Fruit fly (Drosophila melanogaster) whole organism, embryonic: Measurements from ENCODE around the gene CG7530.
A peak's percentile ranks its signal among the peaks of the same experiment; 100 is the strongest.

Experiments
- ATbp ChIP-seq: fragments of 200-800 bp; sonication (Bioruptor generic); optimal IDR thresholded peaks from 2 replicates; lab custom pipeline; 2017; ENCODE audit warnings: missing biosample characterization, mild to moderate bottlenecking, missing genetic modification characterization, missing genetic modification reagents
- Ada2b ChIP-seq: fragments of 200-800 bp; sonication (Bioruptor generic); IDR thresholded peaks from 2 replicates; pipeline ENCODE4 v1.3.6; 2022; ENCODE audit warnings: missing biosample characterization, missing genetic modification characterization
- Adf1 ChIP-seq: fragments of 200-800 bp; sonication (Bioruptor generic); IDR thresholded peaks from 2 replicates; pipeline ENCODE4 v1.3.6; 2022; ENCODE audit warnings: missing biosample characterization, missing genetic modification characterization
- Antp ChIP-seq: fragments of 200-800 bp; sonication (Bioruptor generic); optimal IDR thresholded peaks from 3 replicates; lab custom pipeline; 2016; ENCODE audit warnings: missing biosample characterization, missing genetic modification characterization
- CG10209 ChIP-seq: fragments of 200-800 bp; sonication (Bioruptor generic); optimal IDR thresholded peaks from 3 replicates; lab custom pipeline; 2017; ENCODE audit warnings: missing biosample characterization, mild to moderate bottlenecking, missing genetic modification characterization, missing genetic modification reagents
- CG10321 ChIP-seq: fragments of 200-800 bp; sonication (Bioruptor generic); IDR thresholded peaks from 2 replicates; pipeline ENCODE4 v1.3.6; 2022; ENCODE audit warnings: missing biosample characterization, missing genetic modification characterization
- CG11560 ChIP-seq: fragments of 200-800 bp; sonication (Bioruptor generic); IDR thresholded peaks from 3 replicates; pipeline ENCODE4 v1.3.6; 2022; ENCODE audit warnings: missing biosample characterization, missing genetic modification characterization
- CG11695 ChIP-seq: fragments of 200-800 bp; sonication (Bioruptor generic); IDR thresholded peaks from 3 replicates; pipeline ENCODE4 v1.3.6; 2022; ENCODE audit warnings: missing biosample characterization, missing genetic modification characterization
- CG12155 ChIP-seq: fragments of 200-800 bp; sonication (Bioruptor generic); optimal IDR thresholded peaks from 3 replicates; lab custom pipeline; 2016; ENCODE audit warnings: missing biosample characterization, missing genetic modification characterization
- CG14441 ChIP-seq: fragments of 200-800 bp; sonication (Bioruptor generic); IDR thresholded peaks from 2 replicates; pipeline ENCODE4 v1.3.6; 2022; ENCODE audit warnings: missing biosample characterization, missing genetic modification characterization
- CG14667 ChIP-seq: fragments of 200-800 bp; sonication (Bioruptor generic); IDR thresholded peaks from 2 replicates; pipeline ENCODE4 v1.3.6; 2022; ENCODE audit warnings: missing biosample characterization, missing genetic modification characterization
- CG15601 ChIP-seq: fragments of 200-800 bp; sonication (Bioruptor generic); optimal IDR thresholded peaks from 3 replicates; lab custom pipeline; 2019; ENCODE audit warnings: missing biosample characterization, mild to moderate bottlenecking, missing genetic modification characterization, moderate library complexity
- CG17359 ChIP-seq: fragments of 200-800 bp; sonication (Bioruptor generic); optimal IDR thresholded peaks from 3 replicates; lab custom pipeline; 2018; ENCODE audit warnings: missing biosample characterization, mild to moderate bottlenecking, missing genetic modification characterization, moderate library complexity
- CG18619 ChIP-seq: fragments of 200-800 bp; sonication (Bioruptor generic); optimal IDR thresholded peaks from 3 replicates; lab custom pipeline; 2017; ENCODE audit warnings: missing biosample characterization, mild to moderate bottlenecking, missing genetic modification characterization
- CG2116 ChIP-seq: fragments of 200-800 bp; sonication (Bioruptor generic); optimal IDR thresholded peaks from 3 replicates; lab custom pipeline; 2018; ENCODE audit warnings: missing biosample characterization, mild to moderate bottlenecking, missing genetic modification characterization
- CG32532 ChIP-seq: fragments of 200-800 bp; sonication (Bioruptor generic); IDR thresholded peaks from 2 replicates; pipeline ENCODE4 v1.3.6; 2022; ENCODE audit warnings: missing biosample characterization, missing genetic modification characterization
- CG33213 ChIP-seq: fragments of 200-800 bp; sonication (Bioruptor generic); optimal IDR thresholded peaks from 3 replicates; lab custom pipeline; 2016; ENCODE audit warnings: missing biosample characterization, missing genetic modification characterization
- CG3726 ChIP-seq: fragments of 200-800 bp; sonication (Bioruptor generic); IDR thresholded peaks from 3 replicates; pipeline ENCODE4, ENCODE4 v1.3.6; 2022; ENCODE audit warnings: missing biosample characterization, missing genetic modification characterization
- CG4360 ChIP-seq: fragments of 200-800 bp; sonication (Bioruptor generic); IDR thresholded peaks from 2 replicates; pipeline ENCODE4 v1.3.6; 2022; ENCODE audit warnings: missing biosample characterization, missing genetic modification characterization
- CG4730 ChIP-seq: fragments of 200-800 bp; sonication (Bioruptor generic); IDR thresholded peaks from 2 replicates; pipeline ENCODE4 v1.3.6; 2022; ENCODE audit warnings: missing biosample characterization, missing genetic modification characterization
- CG6272 ChIP-seq: fragments of 200-800 bp; sonication (Bioruptor generic); IDR thresholded peaks from 2 replicates; pipeline ENCODE4 v1.3.6; 2022; ENCODE audit warnings: missing biosample characterization, missing genetic modification characterization
- CG6765 ChIP-seq: fragments of 200-800 bp; sonication (Bioruptor generic); optimal IDR thresholded peaks from 3 replicates; lab custom pipeline; 2017; ENCODE audit warnings: missing biosample characterization, mild to moderate bottlenecking, missing genetic modification characterization
- CG7556 ChIP-seq: fragments of 200-800 bp; sonication (Bioruptor generic); optimal IDR thresholded peaks from 2 replicates; lab custom pipeline; 2017; ENCODE audit warnings: missing biosample characterization, mild to moderate bottlenecking, missing genetic modification characterization
- CG8290 ChIP-seq, 3 experiments: fragments of 200-800 bp; sonication (Bioruptor generic); optimal IDR thresholded peaks; 2 replicates each; lab custom pipeline; 2016 to 2019; ENCODE audit warnings: missing biosample characterization in 3 of 3, missing genetic modification characterization in 3 of 3, mild to moderate bottlenecking in 2 of 3, moderate library complexity in 1 of 3
- Dad ChIP-seq: fragments of 200-800 bp; sonication (Bioruptor generic); optimal IDR thresholded peaks from 3 replicates; lab custom pipeline; 2016; ENCODE audit warnings: missing biosample characterization, missing genetic modification characterization
- Doc2 ChIP-seq: fragments of 200-800 bp; sonication (Bioruptor generic); IDR thresholded peaks from 2 replicates; pipeline ENCODE4 v1.3.6; 2022; ENCODE audit warnings: missing biosample characterization, missing genetic modification characterization
- E2f1 ChIP-seq: fragments of 200-800 bp; sonication (Bioruptor generic); IDR thresholded peaks from 2 replicates; pipeline ENCODE4 v1.3.6; 2022; ENCODE audit warnings: missing biosample characterization, missing genetic modification characterization
- Elba2 ChIP-seq: fragments of 200-800 bp; sonication (Bioruptor generic); optimal IDR thresholded peaks from 3 replicates; lab custom pipeline; 2016; ENCODE audit warnings: missing biosample characterization, missing genetic modification characterization
- H2.0 ChIP-seq: fragments of 200-800 bp; sonication (Bioruptor generic); IDR thresholded peaks from 2 replicates; pipeline ENCODE4 v1.3.6; 2022; ENCODE audit warnings: missing biosample characterization, missing genetic modification characterization
- Hr51 ChIP-seq, 2 experiments: fragments of 200-800 bp; sonication (Bioruptor generic); optimal IDR thresholded peaks; 2 replicates in 1 of 2; 3 replicates in 1 of 2; lab custom pipeline; 2016 to 2018; ENCODE audit warnings: missing biosample characterization in 2 of 2, missing genetic modification characterization in 2 of 2, mild to moderate bottlenecking in 1 of 2, moderate library complexity in 1 of 2
- Oli ChIP-seq: fragments of 200-800 bp; sonication (Bioruptor generic); optimal IDR thresholded peaks from 2 replicates; lab custom pipeline; 2018; ENCODE audit warnings: missing biosample characterization, mild to moderate bottlenecking, missing genetic modification characterization, moderate library complexity
- Sox102F ChIP-seq: fragments of 200-800 bp; sonication (Bioruptor generic); optimal IDR thresholded peaks from 2 replicates; lab custom pipeline; 2018; ENCODE audit warnings: missing biosample characterization, mild to moderate bottlenecking, missing genetic modification characterization, moderate library complexity
- Xrp1 ChIP-seq: fragments of 200-800 bp; sonication (Bioruptor generic); IDR thresholded peaks from 2 replicates; pipeline ENCODE4 v1.3.6; 2022; ENCODE audit warnings: missing biosample characterization, missing genetic modification characterization
- az2 ChIP-seq: fragments of 200-800 bp; sonication (Bioruptor generic); optimal IDR thresholded peaks from 3 replicates; lab custom pipeline; 2016; ENCODE audit warnings: missing biosample characterization, missing genetic modification characterization
- ci ChIP-seq: fragments of 200-800 bp; sonication (Bioruptor generic); IDR thresholded peaks from 3 replicates; pipeline ENCODE4 v1.3.6; 2022; ENCODE audit warnings: missing biosample characterization, missing genetic modification characterization
- gce ChIP-seq: fragments of 200-800 bp; sonication (Bioruptor generic); IDR thresholded peaks from 3 replicates; pipeline ENCODE4 v1.3.6; 2022; ENCODE audit warnings: missing biosample characterization, missing genetic modification characterization
- hkb ChIP-seq, 2 experiments: fragments of 200-800 bp in 1 of 2; fragments of >200 bp in 1 of 2; sonication (Bioruptor generic) in 1 of 2; IDR thresholded peaks in 1 of 2; optimal IDR thresholded peaks in 1 of 2; 2 replicates each; pipeline versions ENCODE4 v1.3.6 to Lab custom; 2017 to 2022; ENCODE audit warnings: missing biosample characterization in 1 of 2, missing genetic modification characterization in 1 of 2
- klu ChIP-seq: fragments of 200-800 bp; sonication (Bioruptor generic); IDR thresholded peaks from 2 replicates; pipeline ENCODE4 v1.3.6; 2022; ENCODE audit warnings: missing biosample characterization, missing genetic modification characterization
- mld ChIP-seq: fragments of 200-800 bp; sonication (Bioruptor generic); IDR thresholded peaks from 3 replicates; pipeline ENCODE4 v1.3.6; 2022; ENCODE audit warnings: missing biosample characterization, missing genetic modification characterization; ENCODE audit not compliant: partially characterized antibody
- odd ChIP-seq: fragments of 200-800 bp; sonication (Bioruptor generic); optimal IDR thresholded peaks from 2 replicates; lab custom pipeline; 2017; ENCODE audit warnings: missing biosample characterization, mild to moderate bottlenecking, missing genetic modification characterization
- pan ChIP-seq, 4 experiments: fragments of >200 bp in 3 of 4; fragments of 200-800 bp in 1 of 4; sonication (Bioruptor generic) in 1 of 4; optimal IDR thresholded peaks in 3 of 4; IDR thresholded peaks in 1 of 4; 2 replicates each; pipeline versions ENCODE4 v1.3.6 to Lab custom; 2017 to 2022; ENCODE audit warnings: missing biosample characterization in 2 of 4, missing genetic modification characterization in 2 of 4, mixed read lengths in 1 of 4
- phol ChIP-seq: fragments of 200-800 bp; sonication (Bioruptor generic); optimal IDR thresholded peaks from 3 replicates; lab custom pipeline; 2018; ENCODE audit warnings: missing biosample characterization, mild to moderate bottlenecking, missing genetic modification characterization, moderate library complexity
- sc ChIP-seq, 3 experiments: fragments of >200 bp in 2 of 3; fragments of 200-800 bp in 1 of 3; sonication (Bioruptor generic) in 1 of 3; optimal IDR thresholded peaks; 2 replicates in 2 of 3; 3 replicates in 1 of 3; lab custom pipeline; 2017; ENCODE audit warnings: mild to moderate bottlenecking in 1 of 3, missing biosample characterization in 1 of 3, missing genetic modification characterization in 1 of 3, missing genetic modification reagents in 1 of 3
- seq ChIP-seq: fragments of 200-800 bp; sonication (Bioruptor generic); IDR thresholded peaks from 2 replicates; pipeline ENCODE4 v1.3.6; 2022; ENCODE audit warnings: missing biosample characterization, missing genetic modification characterization
- sisA ChIP-seq: fragments of 200-800 bp; sonication (Bioruptor generic); IDR thresholded peaks from 2 replicates; pipeline ENCODE4 v1.3.6; 2022; ENCODE audit warnings: missing biosample characterization, missing genetic modification characterization
- sob ChIP-seq: fragments of 200-800 bp; sonication (Bioruptor generic); IDR thresholded peaks from 2 replicates; pipeline ENCODE4 v1.3.6; 2022; ENCODE audit warnings: missing biosample characterization, missing genetic modification characterization
- stc ChIP-seq: fragments of 200-800 bp; sonication (Bioruptor generic); IDR thresholded peaks from 2 replicates; pipeline ENCODE4 v1.3.6; 2022; ENCODE audit warnings: missing biosample characterization, missing genetic modification characterization
- tgo ChIP-seq: fragments of 200-800 bp; sonication (Bioruptor generic); IDR thresholded peaks from 3 replicates; pipeline ENCODE4 v1.3.6; 2022; ENCODE audit warnings: missing biosample characterization, missing genetic modification characterization

Gene CG7530

dm6 chr3R:14706860-14707259, 24.4 kb downstream of the CG7530 start (continued):
- TF ChIP-seq Antp (GFP tag; lab: Kevin White, UChicago) (peak; percentile 43), CG33213 (no peak), CG6272 (GFP tag; lab: Robert Waterston, UW) (no peak), odd (GFP tag; lab: Kevin White, UChicago) (no peak), klu (GFP tag; lab: Robert Waterston, UW) (peak; percentile 74), CG6765 (GFP tag; lab: Kevin White, UChicago) (no peak), Xrp1 (GFP tag; lab: Robert Waterston, UW) (peak; percentile 67), CG11560 (tag; lab: Robert Waterston, UW) (peak; percentile 49; the same call in 2 of the 3 replicates), CG3726 (GFP tag; lab: Robert Waterston, UW) (peak; percentile 53; the same call in 1 of the 3 replicates), ATbp (GFP tag; lab: Kevin White, UChicago) (no peak), CG10209 (GFP tag; lab: Kevin White, UChicago) (peak; percentile 27), CG18619 (peak; percentile 17), sc (optimal IDR thresholded peaks at IDR 0.05; lab: Kevin White, UChicago) (no peak), sc (GFP tag; optimal IDR thresholded peaks at IDR 0.05; lab: Kevin White, UChicago) (no peak), Elba2 (GFP tag; lab: Kevin White, UChicago) (no peak), Dad (GFP tag; lab: Kevin White, UChicago) (peak; percentile 13), CG4360 (no peak), sob (GFP tag; lab: Robert Waterston, UW) (peak; percentile 72), CG15601 (tag; lab: Kevin White, UChicago) (no peak), gce (peak; percentile 59; the same call in 1 of the 3 replicates), CG8290 (GFP tag; optimal IDR thresholded peaks at IDR 0.05; lab: Kevin White, UChicago) (no peak), CG8290 (tag; optimal IDR thresholded peaks at IDR 0.05; lab: Kevin White, UChicago) (peak in 1 of 2 experiments; percentile 73), CG12155 (peak; percentile 29)
- TF ChIP-seq, all 482 proteins: peak for 274

dm6 chr3R:14706354-14706753, 25.0 kb downstream of the CG7530 start:
- TF ChIP-seq Hr51 (GFP tag; optimal IDR thresholded peaks at IDR 0.05; lab: Kevin White, UChicago), result peak in 1 of 2 experiments; percentile 52
- TF ChIP-seq CG32532 (GFP tag; lab: Robert Waterston, UW), result peak; percentile 5; the same call in 1 of the 2 replicates
- no peak for TF ChIP-seq az2 (GFP tag; lab: Kevin White, UChicago)
- peak; percentile 35; the same call in 1 of the 2 replicates for TF ChIP-seq H2.0 (GFP tag; lab: Robert Waterston, UW)
- peak; percentile 26 for TF ChIP-seq stc
- TF ChIP-seq Sox102F, result peak; percentile 55
- TF ChIP-seq CG7556 (GFP tag; lab: Kevin White, UChicago), result peak; percentile 9
- TF ChIP-seq Doc2 (GFP tag; lab: Robert Waterston, UW), result no peak
- peak; percentile 6 for TF ChIP-seq CG2116 (GFP tag; lab: Kevin White, UChicago)
- TF ChIP-seq pan (optimal IDR thresholded peaks at IDR 0.05; lab: Kevin White, UChicago), result no peak
- TF ChIP-seq pan (GFP tag; optimal IDR thresholded peaks at IDR 0.05 in 1 of 2, IDR thresholded peaks at IDR 0.05 in 1 of 2), result peak in 1 of 2 experiments; percentile 67
- TF ChIP-seq CG4730 (GFP tag; lab: Robert Waterston, UW), result 0 out of 2 replicates have a peak, but pooled peaks have one; percentile 6
- 0 out of 2 replicates have a peak, but pooled peaks have one; percentile 8 for TF ChIP-seq CG14441 (GFP tag; lab: Robert Waterston, UW)
- TF ChIP-seq tgo (GFP tag; lab: Robert Waterston, UW), result peak; percentile 39; the same call in 2 of the 3 replicates
- TF ChIP-seq CG14667 (GFP tag; lab: Robert Waterston, UW), result no peak
- TF ChIP-seq CG11695, result peak; percentile 53; the same call in 1 of the 3 replicates
- peak; percentile 20; the same call in 1 of the 2 replicates for TF ChIP-seq sisA (GFP tag; lab: Robert Waterston, UW)
- peak; percentile 33 for TF ChIP-seq CG17359 (tag; lab: Kevin White, UChicago)
- peak; percentile 5 for TF ChIP-seq phol (tag; lab: Kevin White, UChicago)
- TF ChIP-seq E2f1 (GFP tag; lab: Robert Waterston, UW), result peak; percentile 47
- peak; percentile 36; the same call in 1 of the 2 replicates for TF ChIP-seq CG10321
- peak; percentile 55 for TF ChIP-seq Ada2b (GFP tag; lab: Robert Waterston, UW)
- TF ChIP-seq Oli (tag; lab: Kevin White, UChicago), result peak; percentile 31
- TF ChIP-seq gce, result no peak
- 0 out of 2 replicates have a peak, but pooled peaks have one; percentile 7 for TF ChIP-seq Adf1 (GFP tag; lab: Robert Waterston, UW)
- TF ChIP-seq hkb (optimal IDR thresholded peaks at IDR 0.05; lab: Kevin White, UChicago), result no peak
- peak; percentile 50; the same call in 1 of the 2 replicates for TF ChIP-seq hkb (GFP tag; IDR thresholded peaks at IDR 0.05; lab: Robert Waterston, UW)
- peak; percentile 12; the same call in 1 of the 2 replicates for TF ChIP-seq seq (GFP tag; lab: Robert Waterston, UW)
- TF ChIP-seq ci (GFP tag; lab: Robert Waterston, UW), result peak; percentile 42; the same call in 1 of the 3 replicates
- no peak for TF ChIP-seq mld (GFP tag; lab: Robert Waterston, UW)
